Fruit fly (Drosophila melanogaster): ENCODE results near the gene CG31809.

CG31809 gene

dm6 chr2L:16887660-16888573 is 29.4 kb upstream of the CG31809 start, which contains the start of the genes osi and tweek:
TSS of gene osi (minus strand) at chr2L:16887966.
TSS of gene tweek (plus strand) at chr2L:16888490.
- no peak for TF ChIP-seq Smox (GFP tag; optimal IDR thresholded peaks at IDR 0.05)
- peak; percentile 59 for TF ChIP-seq achi (GFP tag; optimal IDR thresholded peaks at IDR 0.05)
- TF ChIP-seq OdsH (GFP tag; optimal IDR thresholded peaks at IDR 0.05), result peak; percentile 48
- TF ChIP-seq Eip78C (GFP tag), result peak; percentile 84
- TF ChIP-seq CG4318 (GFP tag; optimal IDR thresholded peaks at IDR 0.05), result no peak
- TF ChIP-seq CG11902 (GFP tag; optimal IDR thresholded peaks at IDR 0.05), result no peak
- no peak for TF ChIP-seq fd85E (GFP tag; optimal IDR thresholded peaks at IDR 0.05)
- peak; percentile 61 for TF ChIP-seq Hr4 (GFP tag; optimal IDR thresholded peaks at IDR 0.05)
- peak; percentile 28 for TF ChIP-seq Sox14 (GFP tag; optimal IDR thresholded peaks at IDR 0.05)
- TF ChIP-seq salr (GFP tag; optimal IDR thresholded peaks at IDR 0.05), result no peak
- peak; percentile 31 for TF ChIP-seq CG8632 (GFP tag; optimal IDR thresholded peaks at IDR 0.05)
- peak; percentile 72 for TF ChIP-seq vri (GFP tag; optimal IDR thresholded peaks at IDR 0.05)
- no peak for TF ChIP-seq CG7368 (GFP tag; optimal IDR thresholded peaks at IDR 0.05)
- TF ChIP-seq svp (GFP tag), result peak; percentile 75
- TF ChIP-seq Met (GFP tag; optimal IDR thresholded peaks at IDR 0.05), result peak; percentile 37
- peak; percentile 21 for TF ChIP-seq Ets96B (tag; optimal IDR thresholded peaks at IDR 0.05)
- no peak for TF ChIP-seq spab (GFP tag; optimal IDR thresholded peaks at IDR 0.05)
- TF ChIP-seq CG6276 (GFP tag; optimal IDR thresholded peaks at IDR 0.05), result no peak
- peak; percentile 29 for TF ChIP-seq Sox102F (GFP tag; optimal IDR thresholded peaks at IDR 0.05)
- no peak for TF ChIP-seq Eip93F (GFP tag; optimal IDR thresholded peaks at IDR 0.05)
- peak; percentile 54 for TF ChIP-seq cyc (GFP tag; optimal IDR thresholded peaks at IDR 0.05)
- no peak for TF ChIP-seq net (GFP tag; optimal IDR thresholded peaks at IDR 0.05)
- TF ChIP-seq CG31627 (GFP tag; optimal IDR thresholded peaks at IDR 0.05), result peak; percentile 72
- TF ChIP-seq CG10631 (GFP tag; optimal IDR thresholded peaks at IDR 0.05), result peak; percentile 75
- TF ChIP-seq CG11762 (GFP tag; optimal IDR thresholded peaks at IDR 0.05; ENCODE audit: insufficient read depth), result no peak
- TF ChIP-seq fkh (GFP tag; optimal IDR thresholded peaks at IDR 0.05), result peak; percentile 4
- peak; percentile 70 for TF ChIP-seq esn (GFP tag; optimal IDR thresholded peaks at IDR 0.05)
- no peak; the same call in 2 of the 3 replicates for TF ChIP-seq eg (GFP tag; IDR thresholded peaks at IDR 0.05)
- no peak for TF ChIP-seq CG6808 (GFP tag; optimal IDR thresholded peaks at IDR 0.05)
- TF ChIP-seq CG15336 (GFP tag; IDR thresholded peaks at IDR 0.05), result no peak
- no peak for TF ChIP-seq fd59A (GFP tag; optimal IDR thresholded peaks at IDR 0.05)
- no peak for TF ChIP-seq CG16779 (tag; optimal IDR thresholded peaks at IDR 0.05)
- peak; percentile 29 for TF ChIP-seq CG34406 (GFP tag; optimal IDR thresholded peaks at IDR 0.05)
- peak; percentile 67 for TF ChIP-seq acj6 (GFP tag; optimal IDR thresholded peaks at IDR 0.05)
- no peak for TF ChIP-seq CG1621 (tag; optimal IDR thresholded peaks at IDR 0.05)
- TF ChIP-seq topi (GFP tag; optimal IDR thresholded peaks at IDR 0.05), result peak; percentile 58
- TF ChIP-seq CG8319 (GFP tag; optimal IDR thresholded peaks at IDR 0.05), result no peak
- TF ChIP-seq ss (GFP tag; optimal IDR thresholded peaks at IDR 0.05), result no peak
- TF ChIP-seq pdm3 (GFP tag; optimal IDR thresholded peaks at IDR 0.05), result no peak
- TF ChIP-seq CG9139 (GFP tag; optimal IDR thresholded peaks at IDR 0.05), result no peak
- TF ChIP-seq CG32006 (GFP tag; optimal IDR thresholded peaks at IDR 0.05), result peak; percentile 75
- peak; percentile 0 for TF ChIP-seq CG6792 (GFP tag; optimal IDR thresholded peaks at IDR 0.05)
- peak; percentile 19 for TF ChIP-seq Eip75B (GFP tag; optimal IDR thresholded peaks at IDR 0.05)
- TF ChIP-seq dsx (GFP tag; optimal IDR thresholded peaks at IDR 0.05; ENCODE audit: poor library complexity, severe bottlenecking), result no peak
- TF ChIP-seq CG6854 (GFP tag; optimal IDR thresholded peaks at IDR 0.05), result no peak
- peak; percentile 24 for TF ChIP-seq Lpt (GFP tag; optimal IDR thresholded peaks at IDR 0.05)
- TF ChIP-seq Hr38 (GFP tag; optimal IDR thresholded peaks at IDR 0.05), result no peak
- TF ChIP-seq Ets21C (GFP tag; optimal IDR thresholded peaks at IDR 0.05), result peak; percentile 42
- TF ChIP-seq lz (GFP tag; optimal IDR thresholded peaks at IDR 0.05), result peak; percentile 66
- TF ChIP-seq Blimp-1 (GFP tag; optimal IDR thresholded peaks at IDR 0.05), result no peak

Measured in whole organism, prepupa.